Fruit fly (Drosophila melanogaster) whole organism: ENCODE measurements around the gene CG32755.
"Not testable (repeated sequence)": the region's sequence is repeated elsewhere in the genome, so short reads cannot be mapped to it uniquely, and the experiment has no call there.

Experiments
- CG8478 ChIP-seq: fragments of >200 bp; optimal IDR thresholded peaks from 2 replicates; lab custom pipeline; 2018; ENCODE audit warnings: inconsistent platforms
- Dll ChIP-seq: fragments of >200 bp; optimal IDR thresholded peaks from 2 replicates; lab custom pipeline; 2017
- EcR ChIP-seq, 2 experiments: fragments of >200 bp; optimal IDR thresholded peaks; 2 replicates each; lab custom pipeline; 2017; ENCODE audit warnings: missing biosample characterization in 2 of 2, missing genetic modification characterization in 2 of 2, missing genetic modification reagents in 2 of 2
- pan ChIP-seq: fragments of >200 bp; optimal IDR thresholded peaks from 2 replicates; lab custom pipeline; 2017
- psq ChIP-seq: fragments of >200 bp; optimal IDR thresholded peaks from 2 replicates; lab custom pipeline; 2017
- usp ChIP-seq: fragments of >200 bp; optimal IDR thresholded peaks from 2 replicates; lab custom pipeline; 2017; ENCODE audit warnings: missing biosample characterization, missing genetic modification characterization, mixed read lengths

Gene CG32755

DNA sequence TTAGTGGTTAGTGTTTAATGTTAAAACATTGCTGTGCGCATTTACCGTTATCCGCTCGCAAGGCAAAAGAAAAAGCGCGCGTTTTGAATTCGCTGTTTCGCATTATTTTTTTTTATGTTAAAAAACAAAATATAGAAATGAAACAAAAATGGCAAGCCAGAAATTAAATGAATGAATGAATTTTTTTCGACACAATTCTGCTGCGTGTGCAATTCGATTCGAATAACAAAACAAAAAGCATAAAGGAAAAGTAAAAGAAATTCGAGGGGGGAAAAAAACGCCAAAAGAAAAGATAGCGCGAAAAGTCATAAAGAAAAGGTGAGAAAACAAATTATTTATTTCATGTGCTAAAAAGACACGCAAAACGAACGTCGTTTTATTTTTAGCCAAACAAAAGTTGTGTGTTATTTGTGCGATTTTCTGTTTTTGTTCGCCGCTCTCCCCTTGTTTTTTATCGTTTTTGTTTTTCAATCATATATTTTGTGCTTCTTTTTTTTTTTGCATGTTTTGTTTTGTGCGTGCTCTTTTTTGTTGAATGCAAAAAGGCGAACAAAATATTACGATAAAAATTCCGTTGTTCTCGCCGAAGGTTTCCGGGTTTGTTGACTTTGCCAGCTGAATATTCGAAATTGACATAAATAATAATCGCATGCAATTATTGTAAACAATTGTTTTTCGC, 32.6 kb upstream of the CG32755 start:
- TF ChIP-seq psq, result no peak
- TF ChIP-seq pan (lab: Kevin White, UChicago), result no peak

DNA sequence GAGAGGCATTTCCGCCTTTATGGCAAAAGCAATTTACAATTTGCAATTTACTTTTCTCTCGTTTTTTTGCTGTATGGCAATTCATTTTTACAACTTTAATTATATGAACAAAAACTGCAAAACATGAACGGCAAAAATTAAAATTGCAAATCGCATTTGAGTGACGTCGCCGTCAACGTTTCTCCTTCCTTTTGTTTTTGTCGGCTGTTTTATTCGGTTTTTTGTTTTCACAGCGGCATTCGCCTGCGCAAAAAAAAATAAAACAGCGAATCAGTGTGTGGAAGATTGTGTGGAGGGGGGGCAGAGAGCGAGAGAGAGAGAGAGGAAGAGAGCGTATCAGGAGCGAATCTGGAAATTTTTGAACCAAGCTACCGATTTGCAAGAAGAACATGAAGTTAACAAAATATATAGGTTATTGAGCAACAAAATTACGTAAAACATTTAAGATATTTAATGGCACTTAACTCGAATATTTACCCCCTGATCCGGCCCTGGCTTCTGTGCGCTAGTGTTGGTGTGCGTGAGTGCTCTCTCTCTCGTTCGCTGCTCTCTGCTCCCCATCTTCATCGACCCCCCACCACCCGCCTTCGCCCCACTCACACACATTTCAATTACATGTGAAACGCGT, 31.4 kb upstream of the CG32755 start:
- peak; percentile 35 for TF ChIP-seq psq
- no peak for TF ChIP-seq pan (lab: Kevin White, UChicago)

DNA sequence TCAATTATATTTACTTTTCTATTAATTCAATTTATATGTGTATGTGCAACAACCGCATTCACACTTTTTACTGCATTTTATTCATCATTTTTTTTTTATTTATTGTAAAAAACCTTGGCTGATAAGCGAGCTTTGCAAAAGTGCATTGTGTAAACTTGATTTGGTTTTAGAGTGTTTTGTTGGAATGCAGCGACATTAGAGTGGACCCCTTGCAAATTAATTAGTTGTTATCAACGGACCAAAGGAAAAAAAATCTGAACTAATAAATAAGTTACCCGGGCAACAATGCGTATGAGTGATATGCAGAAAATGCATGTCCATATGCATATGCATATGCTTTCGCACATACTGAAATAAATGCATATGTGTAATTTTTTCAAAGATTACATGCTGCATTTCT, 29.1 kb upstream of the CG32755 start:
- TF ChIP-seq Dll (no peak), EcR (GFP tag; optimal IDR thresholded peaks at IDR 0.05; lab: Kevin White, UChicago) (no peak), CG8478 (lab: Kevin White, UChicago) (no peak), psq (no peak), usp (GFP tag; lab: Kevin White, UChicago) (no peak), pan (lab: Kevin White, UChicago) (no peak)

DNA sequence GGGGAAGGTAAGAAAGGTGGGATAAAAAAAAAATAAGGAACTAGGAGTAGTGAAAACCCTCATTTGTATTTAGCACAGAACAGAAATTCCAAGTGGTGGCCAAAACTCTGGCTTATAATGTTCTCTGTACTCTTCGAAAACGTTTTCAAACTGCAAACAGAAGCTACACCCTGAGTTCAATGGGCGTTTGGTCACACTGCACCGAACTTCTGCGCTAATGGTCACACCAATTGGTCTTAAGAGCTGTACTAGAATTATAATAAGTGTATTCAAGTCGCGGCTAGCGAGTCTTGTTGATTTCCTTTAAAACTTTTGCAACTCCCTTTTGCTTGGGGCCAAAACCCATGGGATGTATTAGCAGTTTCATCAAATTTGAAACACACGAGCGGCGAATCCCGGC, 28.0 kb upstream of the CG32755 start:
- TF ChIP-seq psq (no peak), pan (lab: Kevin White, UChicago) (no peak), Dll (no peak), CG8478 (lab: Kevin White, UChicago) (no peak), usp (GFP tag; lab: Kevin White, UChicago) (no peak), EcR (GFP tag; optimal IDR thresholded peaks at IDR 0.05; lab: Kevin White, UChicago) (no peak)

DNA sequence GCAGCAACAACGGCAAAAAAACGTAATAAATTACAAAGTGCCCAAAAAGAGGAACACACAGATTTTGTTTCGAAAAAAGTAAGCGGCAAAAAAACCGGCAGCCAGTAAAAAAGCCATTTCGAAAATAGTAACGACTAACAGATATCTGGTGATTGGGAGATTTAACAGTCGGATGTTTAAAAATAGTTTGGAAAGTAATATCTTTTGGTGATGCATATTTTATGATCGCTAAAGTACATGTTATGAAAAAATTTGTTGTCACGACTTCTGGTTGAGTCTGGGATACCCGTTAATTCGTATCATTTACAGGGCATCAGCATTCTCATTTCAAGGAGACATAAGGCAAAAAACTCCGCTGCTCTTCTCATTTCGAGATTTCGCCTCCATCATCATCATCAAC, 26.9 kb upstream of the CG32755 start:
- TF ChIP-seq pan (lab: Kevin White, UChicago) (peak; percentile 64), Dll (no peak), usp (GFP tag; lab: Kevin White, UChicago) (no peak)

DNA sequence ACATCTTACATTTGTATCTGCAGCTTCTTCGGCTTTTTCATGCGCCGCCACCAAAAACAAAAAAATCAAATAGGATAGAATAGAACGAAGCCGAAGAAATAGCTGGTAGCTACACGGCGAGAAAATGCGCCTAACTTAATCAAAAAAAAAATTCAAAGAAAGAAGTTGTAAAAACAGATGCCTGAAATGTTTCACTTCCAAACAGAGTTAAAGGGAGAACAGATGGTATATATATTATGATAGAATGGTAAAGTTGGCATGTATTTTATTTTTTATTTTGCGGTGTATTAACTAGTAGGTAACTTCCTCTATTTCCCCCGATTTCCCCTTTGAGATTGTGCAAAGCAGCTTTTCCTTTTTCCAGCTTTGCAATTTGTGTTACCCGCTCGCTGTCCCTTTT, 25.7 kb upstream of the CG32755 start:
- TF ChIP-seq usp (GFP tag; lab: Kevin White, UChicago) (no peak), CG8478 (lab: Kevin White, UChicago) (no peak), pan (lab: Kevin White, UChicago) (no peak), Dll (no peak), psq (no peak), EcR (GFP tag; optimal IDR thresholded peaks at IDR 0.05; lab: Kevin White, UChicago) (no peak)

DNA sequence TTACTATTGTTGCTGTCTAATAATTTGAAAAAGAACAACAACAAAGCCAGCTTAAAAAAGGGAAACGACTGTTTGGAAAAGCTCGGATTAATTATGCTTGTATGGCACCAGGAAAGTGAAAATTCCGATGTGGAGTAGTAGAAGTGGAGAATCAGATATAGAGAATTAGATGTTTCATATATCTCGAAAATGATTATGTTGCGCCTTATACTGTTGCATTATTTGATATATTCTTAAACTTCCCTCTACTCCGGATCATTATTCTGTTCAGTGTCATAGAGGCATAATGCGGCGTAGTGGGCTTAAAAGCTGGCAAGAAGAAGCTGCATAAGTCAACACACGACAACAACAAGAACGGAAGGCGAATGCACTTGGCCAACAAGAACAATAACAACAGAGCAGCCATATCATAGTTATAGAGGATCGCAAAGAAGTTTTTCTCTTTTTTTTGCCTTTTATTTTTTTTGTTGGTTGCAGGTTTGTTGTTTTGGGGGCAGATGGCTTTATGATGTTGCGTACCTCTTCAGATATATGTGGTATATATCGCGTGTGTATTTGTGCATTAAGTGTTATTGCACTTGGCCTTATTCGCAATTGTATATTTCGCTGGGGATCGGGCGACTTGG, 24.1 kb upstream of the CG32755 start:
- no peak for TF ChIP-seq pan (lab: Kevin White, UChicago)
- TF ChIP-seq EcR (GFP tag; optimal IDR thresholded peaks at IDR 0.05; lab: Kevin White, UChicago), result peak in 1 of 2 experiments; percentile 51

DNA sequence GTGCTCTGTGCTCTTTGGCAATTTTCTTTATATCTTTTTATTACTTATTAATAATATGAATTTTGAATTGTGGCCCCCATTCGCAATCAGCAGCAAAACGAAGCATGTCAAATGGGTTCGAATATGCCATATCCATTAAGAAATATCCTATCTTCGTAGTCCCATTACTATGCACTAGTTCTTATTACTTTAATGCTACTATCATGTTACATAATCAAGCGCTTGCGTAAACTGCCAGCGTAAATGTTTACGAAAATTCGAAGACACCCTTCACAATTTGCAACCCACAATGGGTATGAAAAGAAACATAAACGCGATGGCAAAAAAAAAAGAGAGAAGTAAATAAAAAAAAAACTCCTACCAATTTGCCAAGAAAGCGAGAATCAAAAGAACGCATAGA, 23.3 kb upstream of the CG32755 start:
- TF ChIP-seq EcR (GFP tag; optimal IDR thresholded peaks at IDR 0.05; lab: Kevin White, UChicago), result no peak
- TF ChIP-seq pan (lab: Kevin White, UChicago), result no peak
- no peak for TF ChIP-seq usp (GFP tag; lab: Kevin White, UChicago)
- TF ChIP-seq CG8478 (lab: Kevin White, UChicago), result no peak
- TF ChIP-seq psq, result no peak
- TF ChIP-seq Dll, result no peak

DNA sequence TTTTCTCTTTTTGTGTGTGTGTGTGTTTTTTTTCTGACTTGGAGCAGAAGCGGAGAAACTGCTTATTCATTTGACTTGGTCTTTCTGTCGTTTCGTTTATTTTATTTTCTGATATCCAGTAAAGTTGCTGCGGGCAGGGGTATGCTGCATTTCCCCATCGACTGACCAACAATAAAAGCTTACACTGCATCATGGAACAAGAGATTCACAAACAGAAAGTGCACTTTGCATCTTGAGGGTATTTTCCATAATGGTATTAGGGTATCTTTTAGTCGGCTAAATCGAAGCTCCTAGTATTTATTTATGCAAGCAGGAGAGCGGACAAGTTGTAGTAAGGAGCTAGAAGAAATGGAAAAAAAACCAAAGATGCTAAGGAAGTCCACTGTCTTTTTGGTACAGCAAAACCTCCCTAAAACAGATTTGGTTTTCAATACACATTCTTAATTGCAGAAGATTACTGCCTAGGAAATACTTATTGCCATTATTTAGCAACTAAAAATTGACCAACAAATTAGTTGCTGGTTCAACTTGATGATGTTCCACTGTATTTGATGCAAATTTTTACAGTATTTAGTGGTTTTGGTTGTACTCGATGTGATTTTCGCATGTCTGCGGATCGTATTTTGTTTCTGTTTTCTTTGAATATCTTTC, 17.6 kb upstream of the CG32755 start:
- TF ChIP-seq pan (lab: Kevin White, UChicago) (no peak), psq (no peak), CG8478 (lab: Kevin White, UChicago) (no peak), usp (GFP tag; lab: Kevin White, UChicago) (no peak), EcR (GFP tag; optimal IDR thresholded peaks at IDR 0.05; lab: Kevin White, UChicago) (no peak)

DNA sequence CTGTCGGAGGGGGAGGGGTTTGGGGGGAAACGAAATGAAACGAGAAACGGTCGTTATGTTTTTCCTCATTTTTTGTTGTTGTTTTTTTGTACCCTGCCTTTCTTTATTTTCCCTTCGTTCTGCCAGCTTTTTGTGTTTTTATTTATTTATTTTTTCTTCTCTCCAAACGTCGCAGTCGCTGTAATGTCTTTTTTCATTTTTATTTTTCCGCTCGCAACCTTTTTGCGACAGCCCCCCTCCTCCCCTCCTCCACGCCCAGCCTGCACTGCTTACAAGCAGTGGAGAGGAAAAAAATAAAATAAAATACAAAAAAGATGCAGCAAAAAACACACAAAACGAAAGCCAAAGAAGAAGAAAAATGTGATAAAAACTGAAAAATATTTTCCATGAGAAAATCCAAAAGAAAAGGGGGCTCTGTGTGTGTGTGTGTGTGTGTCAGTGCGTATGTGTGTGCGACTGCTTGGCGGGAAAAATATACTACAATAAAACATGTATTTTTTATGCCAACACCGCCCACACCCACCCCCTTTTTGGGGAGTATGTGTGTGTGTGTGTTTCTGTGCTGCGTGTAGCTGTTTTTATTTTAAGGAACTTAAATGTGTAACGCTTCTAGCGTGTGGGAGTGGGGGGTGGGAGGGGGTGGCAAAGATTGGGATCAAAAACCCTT, 14.8 kb upstream of the CG32755 start:
- TF ChIP-seq pan (lab: Kevin White, UChicago) (no peak), psq (no peak)

DNA sequence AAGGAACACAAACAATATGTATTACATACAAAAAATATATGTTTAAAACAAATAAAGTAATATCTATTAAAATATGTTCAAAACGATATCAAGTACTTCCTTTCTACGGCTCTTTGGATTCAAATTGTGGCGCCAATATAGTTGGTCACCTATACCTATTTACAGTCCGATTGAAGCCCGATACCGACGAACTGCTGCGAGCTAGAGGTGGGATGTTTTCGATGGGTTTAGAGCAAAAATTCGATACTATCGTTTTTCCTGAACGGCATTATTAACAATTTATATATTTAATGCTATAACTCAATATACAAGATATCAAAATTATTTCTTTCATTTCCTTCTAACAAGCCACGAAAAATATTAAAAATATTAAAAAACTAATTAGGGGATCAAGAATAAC, 8.2 kb upstream of the CG32755 start:
- TF ChIP-seq EcR (GFP tag; optimal IDR thresholded peaks at IDR 0.05; lab: Kevin White, UChicago) (no peak), usp (GFP tag; lab: Kevin White, UChicago) (no peak), psq (no peak), pan (lab: Kevin White, UChicago) (no peak), Dll (no peak), CG8478 (lab: Kevin White, UChicago) (no peak)

DNA sequence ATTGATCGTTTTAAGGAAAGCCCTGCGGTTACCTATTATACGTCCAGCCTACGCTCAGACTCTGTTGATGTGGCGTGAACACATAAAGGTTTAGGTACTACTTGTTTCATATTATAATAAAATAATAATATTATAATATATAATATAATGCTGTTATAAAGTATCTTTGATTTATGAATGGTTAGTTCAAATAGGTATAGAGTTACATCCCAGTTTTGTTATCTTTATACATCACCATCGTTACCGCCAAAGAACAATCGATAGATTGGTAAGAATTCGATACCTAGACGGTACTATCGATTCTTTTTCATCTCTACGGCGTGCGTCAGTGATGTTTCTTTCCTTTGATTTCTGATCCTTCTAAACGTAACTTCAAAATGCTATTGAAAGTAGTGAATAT, 7.7 kb upstream of the CG32755 start, which contains the start of gene CG12728:
CG12728 (plus strand) TSS at position 301 of the 400 bp plus-strand sequence.
- TF ChIP-seq pan (lab: Kevin White, UChicago); CG8478 (lab: Kevin White, UChicago); Dll: not testable (repeated sequence)
